Worm (Caenorhabditis elegans) whole organism, young adult: ENCODE measurements around the gene Y39A1A.17.

Experiments used
- B0019.2 ChIP-seq: fragments of 200-800 bp; sonication (Bioruptor generic); conservative IDR thresholded peaks from 2 replicates; pipeline ENCODE4 v1.3.6; 2022; ENCODE audit warnings: missing genetic modification reagents, missing genetic modification characterization, missing compliant biosample characterization
- B0336.3 ChIP-seq: fragments of 200-800 bp; sonication (Bioruptor generic); IDR thresholded peaks from 2 replicates; pipeline ENCODE4 v1.3.6; 2022; ENCODE audit warnings: missing genetic modification characterization, missing compliant biosample characterization
- C06A6.2 ChIP-seq: fragments of 200-800 bp; sonication (Bioruptor generic); conservative IDR thresholded peaks from 2 replicates; pipeline ENCODE4 v1.3.6; 2022; ENCODE audit warnings: missing genetic modification characterization, missing compliant biosample characterization
- D2030.7 ChIP-seq: fragments of 200-800 bp; sonication (Bioruptor generic); IDR thresholded peaks from 2 replicates; pipeline ENCODE4 v1.3.6; 2022; ENCODE audit warnings: missing genetic modification reagents, missing genetic modification characterization, missing compliant biosample characterization
- F10E7.11 ChIP-seq: sonication (generic microtip); optimal IDR thresholded peaks from 2 replicates; lab custom pipeline; 2017; ENCODE audit warnings: mild to moderate bottlenecking, missing genetic modification characterization, moderate library complexity, missing compliant biosample characterization
- F23B12.7 ChIP-seq: sonication (generic microtip); optimal IDR thresholded peaks from 2 replicates; lab custom pipeline; 2017; ENCODE audit warnings: missing genetic modification characterization, mild to moderate bottlenecking, missing compliant biosample characterization, antibody characterized with exemption, moderate library complexity; ENCODE audit not compliant: insufficient read depth
- F33H1.4 ChIP-seq: fragments of 200-800 bp; sonication (Bioruptor generic); IDR thresholded peaks from 2 replicates; pipeline ENCODE4 v1.3.6; 2022; ENCODE audit warnings: missing genetic modification reagents, missing genetic modification characterization, missing compliant biosample characterization
- F52B5.7 ChIP-seq: sonication (generic microtip); optimal IDR thresholded peaks from 2 replicates; lab custom pipeline; 2016; ENCODE audit warnings: mild to moderate bottlenecking, missing genetic modification characterization, missing compliant biosample characterization
- F57A8.1 ChIP-seq: fragments of 200-800 bp; sonication (Bioruptor generic); optimal IDR thresholded peaks from 2 replicates; lab custom pipeline; 2018; ENCODE audit warnings: mild to moderate bottlenecking, missing genetic modification characterization, moderate library complexity, missing compliant biosample characterization
- K11D2.4 ChIP-seq: fragments of 200-800 bp; sonication (Bioruptor generic); IDR thresholded peaks from 2 replicates; pipeline ENCODE4 v1.3.6; 2022; ENCODE audit warnings: missing genetic modification reagents, missing genetic modification characterization, missing compliant biosample characterization
- T26A5.8 ChIP-seq: sonication (generic microtip); optimal IDR thresholded peaks from 2 replicates; lab custom pipeline; 2016; ENCODE audit warnings: missing genetic modification characterization, missing compliant biosample characterization
- Y53F4B.3 ChIP-seq: fragments of 200-800 bp; sonication (Bioruptor generic); IDR thresholded peaks from 2 replicates; pipeline ENCODE4 v1.3.6; 2022; ENCODE audit warnings: missing genetic modification reagents, missing genetic modification characterization, missing compliant biosample characterization
- Y56A3A.18 ChIP-seq: fragments of 200-800 bp; sonication (Bioruptor generic); IDR thresholded peaks from 2 replicates; pipeline ENCODE4 v1.3.6; 2022; ENCODE audit warnings: missing genetic modification reagents, missing genetic modification characterization, missing compliant biosample characterization
- Y95B8A.8 ChIP-seq: fragments of 200-800 bp; sonication (Bioruptor generic); IDR thresholded peaks from 2 replicates; pipeline ENCODE4 v1.3.6; 2022; ENCODE audit warnings: missing genetic modification reagents, missing genetic modification characterization, missing compliant biosample characterization
- aptf-2 ChIP-seq: fragments of 200-800 bp; sonication (Bioruptor generic); conservative IDR thresholded peaks from 2 replicates; pipeline ENCODE4 v1.3.6; 2022; ENCODE audit warnings: missing genetic modification reagents, missing genetic modification characterization, missing compliant biosample characterization
- athp-1 ChIP-seq: sonication (generic microtip); optimal IDR thresholded peaks from 2 replicates; lab custom pipeline; 2017; ENCODE audit warnings: mild to moderate bottlenecking, missing genetic modification characterization, missing compliant biosample characterization
- attf-3 ChIP-seq: fragments of 200-800 bp; sonication (Bioruptor generic); conservative IDR thresholded peaks from 2 replicates; pipeline ENCODE4 v1.3.6; 2022; ENCODE audit warnings: missing genetic modification reagents, missing genetic modification characterization, missing compliant biosample characterization
- attf-6 ChIP-seq: fragments of 200-800 bp; sonication (Bioruptor generic); IDR thresholded peaks from 2 replicates; pipeline ENCODE4 v1.3.6; 2022; ENCODE audit warnings: missing genetic modification reagents, missing genetic modification characterization, missing compliant biosample characterization
- bed-1 ChIP-seq: fragments of 200-800 bp; sonication (Bioruptor generic); IDR thresholded peaks from 2 replicates; pipeline ENCODE4 v1.3.6; 2022; ENCODE audit warnings: missing genetic modification reagents, missing genetic modification characterization, missing compliant biosample characterization
- cebp-2 ChIP-seq: fragments of 200-800 bp; sonication (Bioruptor generic); IDR thresholded peaks from 2 replicates; pipeline ENCODE4 v1.3.6; 2022; ENCODE audit warnings: missing genetic modification characterization, missing compliant biosample characterization
- ceh-100 ChIP-seq: fragments of 200-800 bp; sonication (Bioruptor generic); IDR thresholded peaks from 2 replicates; pipeline ENCODE4 v1.3.6; 2022; ENCODE audit warnings: missing genetic modification reagents, missing genetic modification characterization, missing compliant biosample characterization
- ceh-79 ChIP-seq: sonication (generic microtip); optimal IDR thresholded peaks from 2 replicates; lab custom pipeline; 2017; ENCODE audit warnings: mild to moderate bottlenecking, missing genetic modification characterization, missing compliant biosample characterization
- dpff-1 ChIP-seq: sonication (generic microtip); optimal IDR thresholded peaks from 2 replicates; lab custom pipeline; 2017; ENCODE audit warnings: mild to moderate bottlenecking, missing genetic modification characterization, missing compliant biosample characterization
- efl-1 ChIP-seq: fragments of 150-350 bp; optimal IDR thresholded peaks from 2 replicates; lab custom pipeline; 2014; ENCODE audit warnings: missing biosample characterization, missing genetic modification reagents, missing genetic modification characterization
- egrh-3 ChIP-seq: fragments of 200-800 bp; sonication (Bioruptor generic); IDR thresholded peaks from 2 replicates; pipeline ENCODE4 v1.3.6; 2022; ENCODE audit warnings: missing genetic modification reagents, missing genetic modification characterization, missing compliant biosample characterization
- ets-4 ChIP-seq: fragments of 200-800 bp; sonication (Bioruptor generic); optimal IDR thresholded peaks from 2 replicates; lab custom pipeline; 2018; ENCODE audit warnings: mild to moderate bottlenecking, missing genetic modification characterization, missing compliant biosample characterization
- gei-17 ChIP-seq: fragments of 200-800 bp; sonication (Bioruptor generic); optimal IDR thresholded peaks from 2 replicates; lab custom pipeline; 2018; ENCODE audit warnings: mild to moderate bottlenecking, missing genetic modification characterization, missing compliant biosample characterization
- him-1 ChIP-seq: sonication (generic microtip); optimal IDR thresholded peaks from 2 replicates; lab custom pipeline; 2016; ENCODE audit warnings: missing genotype, missing genetic modification reagents, missing genetic modification characterization, missing compliant biosample characterization
- hlh-26 ChIP-seq: fragments of 200-800 bp; sonication (Bioruptor generic); conservative IDR thresholded peaks from 2 replicates; pipeline ENCODE4 v1.3.6; 2022; ENCODE audit warnings: missing genetic modification reagents, missing genetic modification characterization, missing compliant biosample characterization
- let-607 ChIP-seq, 2 experiments: fragments of 200-800 bp in 1 of 2; sonication (Bioruptor generic) in 1 of 2; sonication (generic microtip) in 1 of 2; optimal IDR thresholded peaks; 2 replicates each; lab custom pipeline; 2016 to 2018; ENCODE audit warnings: mild to moderate bottlenecking in 2 of 2, missing compliant biosample characterization in 2 of 2, missing genetic modification characterization in 2 of 2, moderate library complexity in 2 of 2, missing genotype in 1 of 2
- mel-28 ChIP-seq: sonication (generic microtip); optimal IDR thresholded peaks from 2 replicates; lab custom pipeline; 2016; ENCODE audit warnings: borderline replicate concordance, mild to moderate bottlenecking, missing genetic modification characterization, missing compliant biosample characterization
- nfya-2 ChIP-seq: fragments of 200-800 bp; sonication (Bioruptor generic); IDR thresholded peaks from 2 replicates; pipeline ENCODE4 v1.3.6; 2022; ENCODE audit warnings: missing genetic modification reagents, missing genetic modification characterization, missing compliant biosample characterization
- pha-4 ChIP-seq: fragments of 150-350 bp; sonication (generic microtip); optimal IDR thresholded peaks from 2 replicates; lab custom pipeline; 2014; ENCODE audit warnings: missing biosample characterization, missing genetic modification reagents, missing genetic modification characterization
- rcor-1 ChIP-seq: fragments of 200-800 bp; sonication (Bioruptor generic); IDR thresholded peaks from 2 replicates; pipeline ENCODE4 v1.3.6; 2022; ENCODE audit warnings: missing genetic modification reagents, missing genetic modification characterization, missing compliant biosample characterization
- rpc-1 ChIP-seq, 2 experiments: fragments of 150-350 bp in 1 of 2; sonication (generic microtip) in 1 of 2; optimal IDR thresholded peaks; 2 replicates each; lab custom pipeline; 2014 to 2018; ENCODE audit warnings: missing biosample characterization in 1 of 2, missing genetic modification characterization in 1 of 2, missing genetic modification reagents in 1 of 2, missing genotype in 1 of 2
- snpc-1.1 ChIP-seq: sonication (generic microtip); optimal IDR thresholded peaks from 2 replicates; lab custom pipeline; 2017; ENCODE audit warnings: missing genetic modification characterization, mild to moderate bottlenecking, missing compliant biosample characterization, antibody characterized with exemption, moderate library complexity, missing genotype, missing genetic modification reagents; ENCODE audit not compliant: insufficient read depth
- sptf-2 ChIP-seq: fragments of 200-800 bp; sonication (Bioruptor generic); optimal IDR thresholded peaks from 2 replicates; lab custom pipeline; 2018; ENCODE audit warnings: mild to moderate bottlenecking, missing genetic modification characterization, missing compliant biosample characterization
- unc-130 ChIP-seq: sonication (generic microtip); optimal IDR thresholded peaks from 2 replicates; lab custom pipeline; 2016; ENCODE audit warnings: missing genetic modification reagents, missing genetic modification characterization, missing compliant biosample characterization
- unc-62 ChIP-seq: fragments of 150-350 bp; optimal IDR thresholded peaks from 2 replicates; lab custom pipeline; 2014; ENCODE audit warnings: missing biosample characterization, missing genetic modification reagents, missing genetic modification characterization
- xnd-1 ChIP-seq: sonication (generic microtip); optimal IDR thresholded peaks from 2 replicates; lab custom pipeline; 2016; ENCODE audit warnings: missing genotype, missing genetic modification reagents, missing genetic modification characterization, missing compliant biosample characterization
- zim-3 ChIP-seq: sonication (generic microtip); optimal IDR thresholded peaks from 2 replicates; lab custom pipeline; 2017; ENCODE audit warnings: mild to moderate bottlenecking, missing genetic modification characterization, moderate library complexity, missing compliant biosample characterization
- ztf-26 ChIP-seq: sonication (generic microtip); optimal IDR thresholded peaks from 2 replicates; lab custom pipeline; 2017; ENCODE audit warnings: missing genetic modification characterization, missing compliant biosample characterization
- ztf-28 ChIP-seq: fragments of 200-800 bp; sonication (Bioruptor generic); IDR thresholded peaks from 2 replicates; pipeline ENCODE4 v1.3.6; 2022; ENCODE audit warnings: missing genetic modification reagents, missing genetic modification characterization, missing compliant biosample characterization

Y39A1A.17 gene

DNA sequence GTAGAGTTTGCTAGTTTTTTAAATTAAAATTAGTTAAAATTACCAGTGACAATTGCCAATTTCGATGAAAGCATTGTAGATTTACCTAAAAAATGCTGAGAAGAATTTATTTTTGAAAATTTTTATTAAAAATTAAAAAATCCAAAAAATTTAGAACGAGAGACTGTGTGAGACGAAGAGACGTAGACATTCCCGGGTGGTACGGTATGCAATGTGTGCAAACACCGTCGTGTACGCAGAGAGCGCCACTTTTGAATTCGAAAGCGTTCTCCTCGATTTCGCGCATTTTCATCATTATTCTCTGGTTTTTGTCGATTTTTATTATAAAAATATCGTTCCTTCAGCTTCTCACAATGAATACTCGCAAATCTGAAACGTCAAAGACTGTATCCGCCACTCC is 48.1 kb downstream of the Y39A1A.17 start, which contains the start of the genes dhs-11 and orc-1 (continued):
- TF ChIP-seq attf-3 (GFP tag; lab: Robert Waterston, UW) (no peak), ets-4 (no peak), hlh-26 (GFP tag; lab: Robert Waterston, UW) (no peak), dpff-1 (tag; lab: Kevin White, UChicago) (no peak), ceh-79 (tag; lab: Kevin White, UChicago) (no peak), zim-3 (tag; lab: Kevin White, UChicago) (no peak), C06A6.2 (GFP tag; lab: Robert Waterston, UW) (no peak), bed-1 (GFP tag; lab: Robert Waterston, UW) (no peak), B0336.3 (GFP tag; lab: Robert Waterston, UW) (no peak), gei-17 (no peak), D2030.7 (GFP tag; lab: Robert Waterston, UW) (peak; percentile 87), pha-4 (tag; lab: Kevin White, UChicago) (no peak), F57A8.1 (GFP tag; lab: Kevin White, UChicago) (no peak), B0019.2 (GFP tag; lab: Robert Waterston, UW) (no peak), ceh-100 (GFP tag; lab: Robert Waterston, UW) (no peak), Y53F4B.3 (no peak), unc-130 (GFP tag; lab: Kevin White, UChicago) (peak; percentile 24), ztf-26 (tag; lab: Kevin White, UChicago) (no peak), let-607 (tag; optimal IDR thresholded peaks at IDR 0.05; lab: Kevin White, UChicago) (no peak), egrh-3 (GFP tag; lab: Robert Waterston, UW) (no peak), K11D2.4 (no peak), unc-62 (GFP tag; lab: Kevin White, UChicago) (no peak), rpc-1 (optimal IDR thresholded peaks at IDR 0.05; lab: Kevin White, UChicago) (no peak), rpc-1 (tag; optimal IDR thresholded peaks at IDR 0.05; lab: Kevin White, UChicago) (no peak), efl-1 (GFP tag; lab: Kevin White, UChicago) (peak; percentile 89), F52B5.7 (tag; lab: Kevin White, UChicago) (no peak), cebp-2 (GFP tag; lab: Robert Waterston, UW) (no peak), sptf-2 (GFP tag; lab: Kevin White, UChicago) (no peak), F10E7.11 (tag; lab: Kevin White, UChicago) (no peak), mel-28 (tag; lab: Kevin White, UChicago) (no peak), attf-6 (GFP tag; lab: Robert Waterston, UW) (no peak), F23B12.7 (tag; lab: Kevin White, UChicago) (no peak), nfya-2 (GFP tag; lab: Robert Waterston, UW) (no peak), snpc-1.1 (tag; lab: Kevin White, UChicago) (peak; percentile 3), xnd-1 (peak; percentile 17), F33H1.4 (GFP tag; lab: Robert Waterston, UW) (peak; percentile 66), Y95B8A.8 (no peak), ztf-28 (no peak), Y56A3A.18 (no peak), T26A5.8 (tag; lab: Kevin White, UChicago) (no peak), aptf-2 (GFP tag; lab: Robert Waterston, UW) (0 out of 2 replicates have a peak, but pooled peaks have one; percentile 44), rcor-1 (GFP tag; lab: Robert Waterston, UW) (peak; percentile 55), athp-1 (tag; lab: Kevin White, UChicago) (no peak), him-1 (tag; lab: Kevin White, UChicago) (peak; percentile 34)
- TF ChIP-seq, all 124 proteins: peak for 23
